Worm (Caenorhabditis elegans) whole organism, midembryonic: ENCODE measurements around the gene C46A5.6.

Experiments used
- T22C8.4 ChIP-seq: fragments of 200-800 bp; sonication (Bioruptor generic); IDR thresholded peaks from 2 replicates; pipeline ENCODE4 v1.3.6; 2022; ENCODE audit warnings: missing genetic modification characterization, missing compliant biosample characterization
- cog-1 ChIP-seq: sonication (generic microtip); optimal IDR thresholded peaks from 2 replicates; lab custom pipeline; 2016; ENCODE audit warnings: missing genetic modification characterization, missing compliant biosample characterization
- flt-1 ChIP-seq: fragments of 200-800 bp; sonication (Bioruptor generic); IDR thresholded peaks from 2 replicates; pipeline ENCODE4 v1.3.6; 2022; ENCODE audit warnings: missing genetic modification characterization, missing compliant biosample characterization
- klf-2 ChIP-seq: fragments of 200-800 bp; sonication (Bioruptor generic); conservative IDR thresholded peaks from 2 replicates; pipeline ENCODE4 v1.3.6; 2022; ENCODE audit warnings: missing genetic modification reagents, missing genetic modification characterization, missing compliant biosample characterization
- med-1 ChIP-seq: sonication (generic microtip); optimal IDR thresholded peaks from 2 replicates; lab custom pipeline; 2017; ENCODE audit warnings: missing genetic modification characterization, mild to moderate bottlenecking, missing compliant biosample characterization, antibody characterized with exemption, missing genetic modification reagents; ENCODE audit not compliant: insufficient read depth
- ref-1 ChIP-seq: fragments of 200-800 bp; sonication (Bioruptor generic); conservative IDR thresholded peaks from 2 replicates; pipeline ENCODE4 v1.3.6; 2022; ENCODE audit warnings: missing genetic modification reagents, missing genetic modification characterization, missing compliant biosample characterization
- ztf-23 ChIP-seq: fragments of 200-800 bp; sonication (Bioruptor generic); IDR thresholded peaks from 2 replicates; pipeline ENCODE4 v1.3.6; 2022; ENCODE audit warnings: missing genetic modification reagents, missing genetic modification characterization, missing compliant biosample characterization
- ztf-29 ChIP-seq: fragments of 200-800 bp; sonication (Bioruptor generic); IDR thresholded peaks from 2 replicates; pipeline ENCODE4 v1.3.6; 2022; ENCODE audit warnings: missing genetic modification reagents, missing genetic modification characterization, missing compliant biosample characterization

DNA sequence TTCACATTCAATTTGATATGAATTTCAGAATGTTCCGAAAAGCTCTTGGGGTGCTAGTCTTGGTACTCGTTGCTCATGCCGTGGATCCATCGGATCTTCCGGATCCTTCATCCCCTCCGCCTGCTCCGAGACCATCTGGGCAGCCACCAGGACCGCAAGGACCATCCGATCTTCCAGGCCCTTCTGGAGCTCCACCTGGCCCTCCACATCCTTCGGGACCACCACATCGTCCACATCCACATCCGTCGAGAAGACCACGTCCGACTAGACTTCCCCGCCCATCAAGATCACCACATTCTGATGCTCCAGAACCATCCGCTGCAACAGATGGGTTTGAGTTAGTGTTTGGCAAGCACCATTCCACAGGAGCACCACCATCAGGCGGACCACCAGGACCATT, 29.0 kb downstream of the C46A5.6 start, which contains the start of gene clx-1:
- TF ChIP-seq ref-1 (GFP tag; lab: Robert Waterston, UW) = no peak
- no peak for TF ChIP-seq klf-2 (GFP tag; lab: Robert Waterston, UW)
- no peak for TF ChIP-seq ztf-29
- TF ChIP-seq med-1 (GFP tag; lab: Kevin White, UChicago) = no peak
- TF ChIP-seq flt-1 = no peak
- TF ChIP-seq cog-1 (tag; lab: Kevin White, UChicago) = no peak
- TF ChIP-seq ztf-23 (GFP tag; lab: Robert Waterston, UW) = no peak
- no peak for TF ChIP-seq T22C8.4
